Worm (Caenorhabditis elegans): ENCODE data around the gene C37C3.11.

Gene C37C3.11

DNA sequence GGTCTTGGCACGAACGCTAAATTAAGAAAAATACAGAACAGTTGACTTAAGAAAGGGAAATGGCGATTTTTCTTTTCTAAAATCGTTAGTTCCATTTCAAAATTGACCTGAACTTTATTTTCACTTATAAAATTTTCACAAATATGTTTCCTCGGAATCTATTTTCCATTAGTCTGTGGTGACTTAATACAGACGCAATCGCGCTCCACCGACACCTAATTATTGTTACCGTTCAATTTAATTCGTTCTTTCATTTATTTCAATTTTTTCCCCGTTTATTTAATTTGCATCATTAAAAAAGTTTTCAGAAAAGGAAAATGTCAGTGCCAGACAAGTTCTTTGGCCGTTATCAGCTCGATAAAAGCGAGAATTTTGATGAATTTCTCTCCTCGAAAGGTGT, 44.3 kb downstream of the C37C3.11 start, which contains the start of gene lbp-4:
Gene lbp-4 (plus strand): TSS at position 309 of the 400 bp plus-strand sequence.
- TF ChIP-seq unc-42 (tag; optimal IDR thresholded peaks at IDR 0.05) (peak; percentile 50), ceh-2 (tag; optimal IDR thresholded peaks at IDR 0.05) (peak; percentile 24), K09A11.1 (tag; optimal IDR thresholded peaks at IDR 0.05; ENCODE audit: insufficient read depth) (no peak), ceh-14 (tag; optimal IDR thresholded peaks at IDR 0.05) (peak; percentile 62), nfya-1 (tag; optimal IDR thresholded peaks at IDR 0.05) (no peak), ama-1 (optimal IDR thresholded peaks at IDR 0.05) (no peak), sox-4 (tag; optimal IDR thresholded peaks at IDR 0.05) (no peak), tbx-2 (tag; optimal IDR thresholded peaks at IDR 0.05) (peak; percentile 79), npax-4 (tag; optimal IDR thresholded peaks at IDR 0.05) (no peak), ttx-3 (tag; optimal IDR thresholded peaks at IDR 0.05) (no peak), ets-4 (tag; optimal IDR thresholded peaks at IDR 0.05) (peak; percentile 14), fkh-6 (tag; optimal IDR thresholded peaks at IDR 0.05) (no peak), T23F11.4 (GFP tag; optimal IDR thresholded peaks at IDR 0.05) (no peak), che-1 (tag; optimal IDR thresholded peaks at IDR 0.05) (no peak), C08G9.2 (tag; optimal IDR thresholded peaks at IDR 0.05) (peak; percentile 57), unc-86 (tag; optimal IDR thresholded peaks at IDR 0.05) (no peak), ceh-31 (tag; optimal IDR thresholded peaks at IDR 0.05) (peak; percentile 92), nhr-11 (tag; optimal IDR thresholded peaks at IDR 0.05) (no peak), Y22D7AL.16 (tag; optimal IDR thresholded peaks at IDR 0.05) (no peak), syd-9 (tag; optimal IDR thresholded peaks at IDR 0.05) (no peak), hlh-30 (tag; optimal IDR thresholded peaks at IDR 0.05; ENCODE audit: insufficient read depth) (no peak), K02D7.2 (tag; optimal IDR thresholded peaks at IDR 0.05) (no peak), sox-2 (GFP tag; IDR thresholded peaks at IDR 0.05) (no peak), lim-6 (tag; optimal IDR thresholded peaks at IDR 0.05) (peak; percentile 23), zip-5 (tag; optimal IDR thresholded peaks at IDR 0.05) (peak; percentile 2), pat-9 (tag; optimal IDR thresholded peaks at IDR 0.05) (no peak), elt-2 (tag; optimal IDR thresholded peaks at IDR 0.05) (peak; percentile 22)

DNA sequence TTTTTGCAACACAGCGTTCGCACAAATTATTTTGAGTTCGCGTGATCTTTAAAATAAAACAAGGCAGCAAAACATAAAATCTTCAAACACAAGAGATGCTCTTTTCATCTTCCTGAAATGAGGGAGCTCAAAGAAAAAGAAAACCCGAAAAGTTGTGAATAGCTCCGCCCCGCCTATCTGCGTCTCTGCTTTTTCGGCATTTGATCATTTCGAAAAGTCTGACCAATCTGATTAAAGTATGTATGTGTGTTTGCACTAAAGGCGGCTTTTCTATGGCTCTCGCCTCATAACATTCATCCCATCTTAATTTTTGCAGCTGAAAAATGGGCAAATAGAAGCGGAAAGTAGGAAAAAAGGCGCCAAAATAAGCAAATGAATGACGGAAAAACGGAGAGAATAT, 45.0 kb downstream of the C37C3.11 start:
- TF ChIP-seq unc-42 (tag; optimal IDR thresholded peaks at IDR 0.05) = peak; percentile 74
- TF ChIP-seq unc-3 (GFP tag; conservative IDR thresholded peaks at IDR 0.05) = no peak
- no peak for TF ChIP-seq unc-3 (tag; optimal IDR thresholded peaks at IDR 0.05)

DNA sequence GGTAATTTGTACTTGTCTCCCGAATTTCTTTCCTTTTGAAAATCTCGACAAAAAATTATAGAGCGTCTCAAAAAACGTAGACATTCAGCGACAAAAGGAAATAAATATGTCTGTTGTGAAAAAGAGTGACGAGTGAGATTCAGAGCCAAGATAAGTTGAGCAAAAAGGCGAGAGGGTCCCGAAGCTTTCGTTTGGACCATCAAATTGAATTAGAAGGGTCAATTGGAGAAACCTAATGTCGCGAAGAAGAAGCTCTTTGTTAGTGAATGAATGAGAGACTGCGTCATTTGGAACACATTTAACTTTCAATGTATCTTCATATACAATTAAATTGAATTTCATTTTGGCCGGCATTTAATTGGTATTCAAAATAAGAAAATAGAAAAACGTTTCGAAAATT, 48.1 kb downstream of the C37C3.11 start:
- TF ChIP-seq unc-42 (tag; optimal IDR thresholded peaks at IDR 0.05) = peak; percentile 95
- TF ChIP-seq sdc-2 (tag; optimal IDR thresholded peaks at IDR 0.05) = no peak
- no peak for TF ChIP-seq ceh-34 (tag; optimal IDR thresholded peaks at IDR 0.05)
- TF ChIP-seq pqm-1 (tag; optimal IDR thresholded peaks at IDR 0.05) = no peak
- no peak for TF ChIP-seq T23F11.4 (GFP tag; optimal IDR thresholded peaks at IDR 0.05)
- TF ChIP-seq pat-9 (tag; optimal IDR thresholded peaks at IDR 0.05) = no peak
- no peak for TF ChIP-seq ama-1 (optimal IDR thresholded peaks at IDR 0.05)
- TF ChIP-seq dve-1 (tag; optimal IDR thresholded peaks at IDR 0.05) = no peak

DNA sequence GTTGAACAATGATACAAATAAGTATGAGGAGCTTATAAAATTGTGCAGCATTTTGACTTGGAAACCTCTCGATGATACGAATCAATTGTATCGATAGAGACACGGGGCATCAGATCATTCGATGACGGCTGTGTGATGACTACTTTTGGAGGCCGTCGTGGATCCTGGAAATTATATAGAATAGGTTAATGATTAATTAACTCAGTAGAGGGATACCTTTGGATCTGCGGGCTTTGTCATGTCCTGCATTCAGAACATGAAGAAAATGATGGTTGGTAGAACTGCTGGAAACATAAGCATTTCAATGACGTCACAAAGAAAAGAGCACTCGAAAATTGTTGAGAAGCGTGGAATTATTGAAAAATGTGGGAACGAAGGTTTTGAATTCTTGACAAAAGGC, 50.0 kb downstream of the C37C3.11 start, which contains the start of gene ZK742.6:
Gene ZK742.6 (minus strand): TSS at position 342 of the 400 bp plus-strand sequence.
- no peak for TF ChIP-seq lin-11 (tag; optimal IDR thresholded peaks at IDR 0.05)
- no peak for TF ChIP-seq ceh-6 (GFP tag; optimal IDR thresholded peaks at IDR 0.05)
- no peak for TF ChIP-seq sox-2 (GFP tag; IDR thresholded peaks at IDR 0.05)
- TF ChIP-seq ceh-24 (tag; optimal IDR thresholded peaks at IDR 0.05) = no peak
- TF ChIP-seq zip-5 (tag; optimal IDR thresholded peaks at IDR 0.05) = no peak
- no peak for TF ChIP-seq pax-1 (tag; optimal IDR thresholded peaks at IDR 0.05)
- TF ChIP-seq ztf-16 (tag; optimal IDR thresholded peaks at IDR 0.05) = no peak
- no peak for TF ChIP-seq lim-6 (tag; optimal IDR thresholded peaks at IDR 0.05)
- no peak for TF ChIP-seq ceh-14 (tag; optimal IDR thresholded peaks at IDR 0.05)
- TF ChIP-seq hlh-13 (GFP tag; optimal IDR thresholded peaks at IDR 0.05) = no peak
- no peak for TF ChIP-seq F13H6.1 (tag; optimal IDR thresholded peaks at IDR 0.05)
- no peak for TF ChIP-seq ttx-3 (tag; optimal IDR thresholded peaks at IDR 0.05)
- TF ChIP-seq dmd-4 (tag; optimal IDR thresholded peaks at IDR 0.05; ENCODE audit: borderline replicate concordance) = no peak
- TF ChIP-seq unc-3 (GFP tag; conservative IDR thresholded peaks at IDR 0.05) = no peak
- TF ChIP-seq unc-3 (tag; optimal IDR thresholded peaks at IDR 0.05) = no peak
- TF ChIP-seq C08G9.2 (tag; optimal IDR thresholded peaks at IDR 0.05) = no peak

All from whole organism, late embryonic.